Worm (Caenorhabditis elegans) whole organism, L3 larva: ENCODE data around the gene D1086.17.

ENCODE experiments used
- ZK546.5 ChIP-seq: sonication (generic microtip); optimal IDR thresholded peaks from 2 replicates; lab custom pipeline; 2017; ENCODE audit warnings: missing biosample characterization, missing genetic modification characterization
- ceh-16 ChIP-seq: sonication (generic microtip); optimal IDR thresholded peaks from 2 replicates; lab custom pipeline; 2017; ENCODE audit warnings: missing biosample characterization, missing genetic modification characterization
- ceh-9 ChIP-seq: sonication (generic microtip); optimal IDR thresholded peaks from 2 replicates; lab custom pipeline; 2018; ENCODE audit warnings: missing biosample characterization, missing genetic modification characterization
- egl-27 ChIP-seq: sonication (generic microtip); optimal IDR thresholded peaks from 4 replicates; lab custom pipeline; 2017; ENCODE audit warnings: missing biosample characterization, missing genetic modification reagents, missing genetic modification characterization
- elt-1 ChIP-seq: fragments of 150-350 bp; optimal IDR thresholded peaks from 2 replicates; lab custom pipeline; 2014; ENCODE audit warnings: missing biosample characterization, missing genetic modification characterization
- elt-2 ChIP-seq: sonication (generic microtip); optimal IDR thresholded peaks from 2 replicates; lab custom pipeline; 2016; ENCODE audit warnings: missing genetic modification reagents, mild to moderate bottlenecking, missing genetic modification characterization, missing compliant biosample characterization
- fkh-2 ChIP-seq: fragments of 150-350 bp; optimal IDR thresholded peaks from 2 replicates; lab custom pipeline; 2014; ENCODE audit warnings: missing biosample characterization, missing genetic modification reagents, missing genetic modification characterization
- hmg-11 ChIP-seq: sonication (generic microtip); optimal IDR thresholded peaks from 2 replicates; lab custom pipeline; 2016; ENCODE audit warnings: missing genetic modification characterization, missing compliant biosample characterization
- jun-1 ChIP-seq: fragments of 150-350 bp; optimal IDR thresholded peaks from 2 replicates; lab custom pipeline; 2014; ENCODE audit warnings: missing biosample characterization, missing genetic modification reagents, missing genetic modification characterization
- lsy-12 ChIP-seq: sonication (generic microtip); optimal IDR thresholded peaks from 2 replicates; lab custom pipeline; 2016; ENCODE audit warnings: mild to moderate bottlenecking, missing genetic modification characterization, missing compliant biosample characterization
- mdl-1 ChIP-seq: fragments of 150-350 bp; optimal IDR thresholded peaks from 2 replicates; lab custom pipeline; 2014; ENCODE audit warnings: missing biosample characterization, missing genetic modification characterization
- mml-1 ChIP-seq: fragments of 150-350 bp; sonication (generic microtip); optimal IDR thresholded peaks from 3 replicates; lab custom pipeline; 2014; ENCODE audit warnings: missing biosample characterization, missing genetic modification characterization
- nhr-12 ChIP-seq: fragments of 150-350 bp; optimal IDR thresholded peaks from 2 replicates; lab custom pipeline; 2014; ENCODE audit warnings: missing biosample characterization, missing genetic modification characterization
- nhr-23 ChIP-seq: fragments of 150-350 bp; optimal IDR thresholded peaks from 2 replicates; lab custom pipeline; 2014; ENCODE audit warnings: missing biosample characterization, missing genetic modification reagents, missing genetic modification characterization
- nhr-237 ChIP-seq: fragments of 150-350 bp; optimal IDR thresholded peaks from 2 replicates; lab custom pipeline; 2014; ENCODE audit warnings: missing biosample characterization, missing genetic modification characterization
- nhr-67 ChIP-seq: fragments of 150-350 bp; optimal IDR thresholded peaks from 2 replicates; lab custom pipeline; 2014; ENCODE audit warnings: missing biosample characterization, missing genetic modification characterization
- nhr-76 ChIP-seq: fragments of 150-350 bp; sonication (generic microtip); optimal IDR thresholded peaks from 5 replicates; lab custom pipeline; 2014; ENCODE audit warnings: missing biosample characterization, missing genetic modification characterization
- pha-4 ChIP-seq: fragments of 150-350 bp; optimal IDR thresholded peaks from 2 replicates; lab custom pipeline; 2014; ENCODE audit warnings: missing biosample characterization, missing genetic modification reagents, missing genetic modification characterization
- pqm-1 ChIP-seq: fragments of 150-350 bp; optimal IDR thresholded peaks from 2 replicates; lab custom pipeline; 2017; ENCODE audit warnings: missing biosample characterization, missing genetic modification characterization, inconsistent platforms
- skn-1 ChIP-seq: fragments of 150-350 bp; optimal IDR thresholded peaks from 2 replicates; lab custom pipeline; 2014; ENCODE audit warnings: missing biosample characterization, missing genetic modification characterization
- snpc-4 ChIP-seq: fragments of 150-350 bp; optimal IDR thresholded peaks from 2 replicates; lab custom pipeline; 2014; ENCODE audit warnings: missing biosample characterization, missing genetic modification characterization
- unc-39 ChIP-seq: sonication (generic microtip); optimal IDR thresholded peaks from 4 replicates; lab custom pipeline; 2017; ENCODE audit warnings: missing biosample characterization, missing genetic modification characterization
- ztf-11 ChIP-seq: fragments of 150-350 bp; optimal IDR thresholded peaks from 2 replicates; lab custom pipeline; 2014; ENCODE audit warnings: missing biosample characterization, missing genetic modification characterization

D1086.17 gene

DNA sequence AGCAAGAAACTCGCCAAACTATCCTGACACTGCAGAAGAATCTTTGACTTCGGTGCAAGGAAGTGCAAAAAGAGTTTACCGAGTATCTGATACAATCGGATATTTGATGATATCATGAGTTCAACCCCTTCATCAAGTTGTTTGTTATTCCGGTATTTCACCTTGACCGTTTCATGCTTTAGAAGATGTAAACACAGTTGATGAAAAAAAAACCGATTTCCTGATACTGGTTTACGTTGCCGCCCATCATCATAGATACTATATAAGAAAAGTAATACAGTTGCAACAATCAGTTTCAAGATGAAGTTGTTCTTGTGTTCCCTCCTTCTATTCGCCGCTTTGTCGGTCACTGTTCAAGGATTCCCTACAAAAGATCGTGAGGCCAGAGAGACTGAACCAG is 39.8 kb downstream of the D1086.17 start, which contains the start of gene H39E23.3:
Gene H39E23.3 (plus strand): TSS at position 301 of the 400 bp plus-strand sequence.
- TF ChIP-seq mdl-1 (no peak), skn-1 (tag; lab: Kevin White, UChicago) (no peak)

DNA sequence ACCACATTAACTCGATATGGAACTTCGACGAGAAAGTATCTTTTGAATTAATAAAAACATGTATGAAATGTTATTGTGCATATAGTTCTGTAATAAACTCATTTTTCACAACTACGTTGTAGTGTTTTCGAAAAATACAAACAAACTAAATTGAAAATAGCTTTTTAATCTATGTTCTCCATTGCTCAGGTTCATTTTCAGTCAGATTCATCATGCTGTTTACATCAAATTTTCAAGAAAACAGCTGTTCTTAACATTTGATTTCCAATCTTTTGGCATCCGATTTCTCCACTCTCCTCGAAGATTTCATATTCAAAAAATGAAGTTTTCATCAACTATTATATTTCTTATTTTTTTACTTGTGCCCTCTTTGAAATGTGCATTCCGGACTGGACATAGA is 42.4 kb downstream of the D1086.17 start, which contains the start of gene H39E23.2:
Gene H39E23.2 (plus strand): TSS at position 301 of the 400 bp plus-strand sequence.
- TF ChIP-seq jun-1 (no peak), pqm-1 (tag; lab: Kevin White, UChicago) (no peak), ceh-16 (tag; lab: Kevin White, UChicago) (no peak), fkh-2 (no peak), ceh-9 (tag; lab: Kevin White, UChicago) (no peak), ztf-11 (tag; lab: Kevin White, UChicago) (no peak), lsy-12 (tag; lab: Kevin White, UChicago) (no peak), elt-2 (tag; lab: Kevin White, UChicago) (no peak), egl-27 (tag; lab: Kevin White, UChicago) (no peak), unc-39 (tag; lab: Kevin White, UChicago) (no peak), ZK546.5 (tag; lab: Kevin White, UChicago) (no peak), mdl-1 (no peak), pha-4 (tag; lab: Kevin White, UChicago) (no peak), nhr-76 (tag; lab: Kevin White, UChicago) (no peak), nhr-12 (tag; lab: Kevin White, UChicago) (no peak), nhr-23 (tag; lab: Kevin White, UChicago) (no peak)
- TF ChIP-seq, all 47 proteins: peak for 0

DNA sequence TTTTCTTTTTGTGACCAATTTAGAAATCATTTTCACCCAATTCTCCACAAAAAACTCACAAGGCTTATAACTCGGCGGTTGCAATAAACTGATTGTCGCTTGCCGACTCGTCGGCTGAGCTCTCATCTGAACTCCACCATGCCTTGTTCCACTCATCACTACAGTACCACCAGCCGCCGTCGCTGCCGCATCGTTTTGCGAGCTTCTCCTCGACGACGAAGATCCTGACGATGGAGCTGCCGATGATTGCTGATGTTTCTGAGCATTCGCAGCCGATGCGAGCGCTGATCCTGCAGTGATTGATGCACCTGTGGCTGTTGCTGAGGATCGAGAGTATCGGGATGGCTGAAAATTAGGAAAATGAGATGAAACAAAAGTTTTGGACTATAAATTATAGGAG is 53.0 kb downstream of the D1086.17 start:
- TF ChIP-seq nhr-67 (tag; lab: Kevin White, UChicago), result no peak
- no peak for TF ChIP-seq ZK546.5 (tag; lab: Kevin White, UChicago)
- TF ChIP-seq hmg-11 (tag; lab: Kevin White, UChicago), result no peak
- TF ChIP-seq nhr-237, result no peak
- TF ChIP-seq elt-1 (tag; lab: Kevin White, UChicago), result no peak
- TF ChIP-seq snpc-4, result no peak
- TF ChIP-seq mml-1, result no peak
